Fruit fly (Drosophila melanogaster): ENCODE results near the gene CG42537.

CG42537 gene

DNA sequence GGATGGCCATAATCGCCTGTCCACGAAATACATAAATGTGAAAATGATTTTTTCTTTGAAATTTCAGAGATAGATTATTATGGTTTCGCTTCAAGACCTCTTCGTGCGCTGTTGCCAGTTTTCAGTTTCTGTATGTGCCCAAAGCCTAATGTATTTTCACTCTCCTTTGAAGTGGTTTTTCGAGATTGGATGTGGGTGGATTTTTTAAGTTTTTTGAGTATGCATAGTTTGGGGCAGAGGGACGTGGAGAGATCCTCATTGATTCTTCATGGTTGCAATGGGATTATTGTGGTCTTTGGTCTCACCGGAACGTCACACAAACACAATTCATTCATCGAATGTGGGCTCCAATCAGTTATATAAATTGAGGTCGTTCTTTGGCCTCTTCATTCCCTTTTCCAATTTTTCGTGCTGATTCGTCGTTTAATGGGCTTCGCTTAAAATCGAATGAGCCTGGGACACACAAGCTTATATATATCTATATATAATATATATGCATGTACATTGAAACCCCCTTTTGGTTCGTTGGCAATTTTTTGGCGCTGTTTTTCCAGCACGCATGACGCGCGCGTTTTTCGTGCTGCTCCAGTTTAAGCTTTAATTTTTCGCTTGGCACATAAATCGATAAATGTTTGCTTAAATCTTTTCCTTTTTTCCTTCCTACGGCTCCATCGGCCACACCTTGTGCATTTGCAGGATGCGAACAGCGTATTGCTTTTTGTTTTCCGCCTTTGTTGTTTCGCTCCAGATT lies 34.0 kb downstream of the CG42537 start:
- TF ChIP-seq Crg-1 (GFP tag; optimal IDR thresholded peaks at IDR 0.05) (no peak), tj (GFP tag; optimal IDR thresholded peaks at IDR 0.05) (peak; percentile 54), CG12768 (GFP tag; optimal IDR thresholded peaks at IDR 0.05) (no peak), Hr96 (GFP tag; optimal IDR thresholded peaks at IDR 0.05) (no peak)

DNA sequence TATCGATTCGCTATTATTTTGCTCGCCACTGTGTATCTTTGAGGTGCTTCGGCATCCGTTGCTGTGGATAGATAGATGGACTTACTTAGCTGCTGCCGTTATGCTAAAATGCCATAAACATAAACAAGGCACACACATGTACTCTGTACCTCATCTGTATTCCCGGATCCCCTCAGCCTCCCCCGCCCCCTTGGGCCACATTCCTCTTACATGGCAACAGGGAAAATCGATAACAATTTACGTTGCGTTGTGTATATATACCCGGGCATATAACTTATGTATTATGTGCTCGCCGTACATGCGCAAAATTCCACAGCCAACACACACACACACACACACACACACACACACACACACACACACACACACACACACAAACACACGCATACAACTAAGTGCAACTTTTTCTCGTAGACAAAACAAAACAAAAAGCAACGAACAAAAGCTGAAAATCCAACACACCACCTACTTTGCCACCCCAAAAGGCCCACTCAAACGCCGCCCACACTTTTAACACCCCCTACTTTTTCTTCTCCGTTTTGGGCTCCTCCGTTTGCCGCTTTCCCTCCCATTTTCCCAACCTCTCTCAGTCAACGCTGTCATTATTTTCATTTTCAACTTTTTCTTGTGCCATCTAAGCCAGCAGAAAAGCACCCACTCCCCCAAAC lies 36.3 kb downstream of the CG42537 start:
- TF ChIP-seq bab1 (GFP tag; optimal IDR thresholded peaks at IDR 0.05) (no peak), CG12768 (GFP tag; optimal IDR thresholded peaks at IDR 0.05) (no peak), CG1620 (GFP tag; optimal IDR thresholded peaks at IDR 0.05) (no peak), cic (GFP tag; optimal IDR thresholded peaks at IDR 0.05) (no peak), kay (GFP tag; ENCODE audit: borderline replicate concordance) (no peak), Mnt (GFP tag; optimal IDR thresholded peaks at IDR 0.05) (no peak), toe (GFP tag; optimal IDR thresholded peaks at IDR 0.05) (no peak)

- no peak for TF ChIP-seq Mnt (GFP tag; optimal IDR thresholded peaks at IDR 0.05)
- no peak for TF ChIP-seq cnc (optimal IDR thresholded peaks at IDR 0.05)
- TF ChIP-seq CG1620 (GFP tag; optimal IDR thresholded peaks at IDR 0.05): no peak
- no peak for TF ChIP-seq CG12768 (GFP tag; optimal IDR thresholded peaks at IDR 0.05)
- no peak for TF ChIP-seq CG11617 (GFP tag; optimal IDR thresholded peaks at IDR 0.05)
- no peak for TF ChIP-seq cic (GFP tag; optimal IDR thresholded peaks at IDR 0.05)
- TF ChIP-seq bab1 (GFP tag; optimal IDR thresholded peaks at IDR 0.05): no peak
- peak; percentile 18 for TF ChIP-seq tj (GFP tag; optimal IDR thresholded peaks at IDR 0.05)
- TF ChIP-seq CG7101 (tag; optimal IDR thresholded peaks at IDR 0.05): no peak
- no peak for TF ChIP-seq ovo (GFP tag; optimal IDR thresholded peaks at IDR 0.05)
- no peak for TF ChIP-seq Hr96 (GFP tag; optimal IDR thresholded peaks at IDR 0.05)
- TF ChIP-seq CG5204 (GFP tag; optimal IDR thresholded peaks at IDR 0.05): no peak
- TF ChIP-seq kay (GFP tag; ENCODE audit: borderline replicate concordance): peak; percentile 54
- no peak for TF ChIP-seq pad (GFP tag; optimal IDR thresholded peaks at IDR 0.05)
Measured at dm6 chr3R:6414439-6415344, 37.1 kb downstream of the CG42537 start.

DNA sequence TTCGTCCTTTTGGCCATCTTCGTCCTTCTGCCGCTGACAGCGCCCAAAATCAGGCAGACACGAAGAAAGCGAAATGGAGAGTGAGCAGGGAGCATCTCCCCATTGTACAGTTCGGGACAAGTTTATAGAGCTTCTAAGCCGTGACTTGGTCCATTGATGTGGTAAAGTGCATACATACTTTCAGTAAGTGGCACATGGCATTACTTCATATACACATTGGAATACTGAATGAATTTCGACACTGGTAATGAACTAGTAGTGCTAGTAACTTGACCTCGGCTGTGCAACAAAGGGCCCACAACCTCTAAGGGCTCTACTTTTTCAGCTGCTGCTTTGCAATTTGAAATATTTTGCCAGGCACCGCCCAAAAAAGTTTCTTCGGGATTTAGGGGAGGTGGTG lies 38.6 kb downstream of the CG42537 start:
- TF ChIP-seq CG12768 (GFP tag; optimal IDR thresholded peaks at IDR 0.05) (no peak), CG1620 (GFP tag; optimal IDR thresholded peaks at IDR 0.05) (no peak), CG33017 (tag; optimal IDR thresholded peaks at IDR 0.05) (no peak), CG7101 (tag; optimal IDR thresholded peaks at IDR 0.05) (no peak), CG5204 (GFP tag; optimal IDR thresholded peaks at IDR 0.05) (no peak)

DNA sequence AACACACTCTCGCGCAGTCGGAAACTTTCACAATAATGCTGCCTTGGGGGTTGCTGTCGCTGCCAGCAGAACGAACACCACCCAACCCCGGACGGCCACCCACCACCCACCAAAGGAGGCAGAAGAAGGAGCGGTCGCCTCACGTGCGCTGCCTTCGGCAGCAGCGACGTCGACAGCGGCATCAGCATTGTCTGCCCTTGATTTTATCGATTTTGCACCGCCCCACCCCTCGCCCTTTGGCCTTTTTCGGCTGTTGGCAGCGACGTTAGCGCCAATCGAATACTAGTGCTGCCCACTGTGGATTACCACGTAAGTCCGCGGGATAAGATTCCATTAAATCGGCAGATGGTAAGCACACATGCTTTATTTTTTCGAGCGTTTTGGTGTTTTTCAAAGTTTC lies 41.5 kb downstream of the CG42537 start:
- TF ChIP-seq cic (GFP tag; optimal IDR thresholded peaks at IDR 0.05) (no peak), tj (GFP tag; optimal IDR thresholded peaks at IDR 0.05) (no peak), Clk (GFP tag; optimal IDR thresholded peaks at IDR 0.05) (no peak), CG12768 (GFP tag; optimal IDR thresholded peaks at IDR 0.05) (no peak), CG7045 (GFP tag; optimal IDR thresholded peaks at IDR 0.05) (no peak), CG33017 (tag; optimal IDR thresholded peaks at IDR 0.05) (no peak), CG11617 (GFP tag; optimal IDR thresholded peaks at IDR 0.05) (no peak), Crg-1 (GFP tag; optimal IDR thresholded peaks at IDR 0.05) (no peak), CG14711 (tag; optimal IDR thresholded peaks at IDR 0.05) (no peak), CG1620 (GFP tag; optimal IDR thresholded peaks at IDR 0.05) (no peak), kay (GFP tag; ENCODE audit: borderline replicate concordance) (no peak), pad (GFP tag; optimal IDR thresholded peaks at IDR 0.05) (no peak), toe (GFP tag; optimal IDR thresholded peaks at IDR 0.05) (no peak), ovo (GFP tag; optimal IDR thresholded peaks at IDR 0.05) (no peak)

DNA sequence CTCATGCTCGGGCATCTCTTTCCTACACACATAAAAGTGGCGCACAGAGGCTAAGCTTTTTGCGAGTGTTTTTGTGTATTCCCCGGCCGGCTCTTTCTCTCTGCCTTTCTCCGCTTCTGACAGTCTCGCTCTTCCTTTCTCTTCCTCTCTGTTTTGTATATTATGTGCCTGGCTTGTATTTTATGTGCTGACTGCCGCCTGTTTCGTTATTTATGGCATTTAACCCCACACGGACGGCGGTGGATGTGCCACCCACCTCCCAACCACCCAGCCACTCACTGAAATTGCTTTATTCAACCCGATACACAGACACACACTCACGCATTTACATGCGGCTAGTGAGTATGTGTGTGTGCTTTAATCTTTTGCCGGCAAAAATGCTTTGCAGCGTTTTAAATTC lies 42.3 kb downstream of the CG42537 start:
- peak; percentile 9 for TF ChIP-seq tj (GFP tag; optimal IDR thresholded peaks at IDR 0.05)
- TF ChIP-seq CG33017 (tag; optimal IDR thresholded peaks at IDR 0.05): no peak
- TF ChIP-seq CG1620 (GFP tag; optimal IDR thresholded peaks at IDR 0.05): no peak
- peak; percentile 35 for TF ChIP-seq CG12768 (GFP tag; optimal IDR thresholded peaks at IDR 0.05)
- TF ChIP-seq CG11617 (GFP tag; optimal IDR thresholded peaks at IDR 0.05): no peak
- TF ChIP-seq CG5204 (GFP tag; optimal IDR thresholded peaks at IDR 0.05): no peak

dm6 chr3R:6421263-6421662 lies 43.7 kb downstream of the CG42537 start:
- TF ChIP-seq Hr96 (GFP tag; optimal IDR thresholded peaks at IDR 0.05): no peak
- no peak for TF ChIP-seq bab1 (GFP tag; optimal IDR thresholded peaks at IDR 0.05)
- no peak for TF ChIP-seq Crg-1 (GFP tag; optimal IDR thresholded peaks at IDR 0.05)
- no peak for TF ChIP-seq CG1620 (GFP tag; optimal IDR thresholded peaks at IDR 0.05)
- no peak for TF ChIP-seq CG5204 (GFP tag; optimal IDR thresholded peaks at IDR 0.05)
- TF ChIP-seq CG7101 (tag; optimal IDR thresholded peaks at IDR 0.05): no peak
- TF ChIP-seq CG12768 (GFP tag; optimal IDR thresholded peaks at IDR 0.05): no peak
- TF ChIP-seq cic (GFP tag; optimal IDR thresholded peaks at IDR 0.05): no peak
- TF ChIP-seq ovo (GFP tag; optimal IDR thresholded peaks at IDR 0.05): no peak
- TF ChIP-seq cnc (optimal IDR thresholded peaks at IDR 0.05): no peak
- TF ChIP-seq kay (GFP tag; ENCODE audit: borderline replicate concordance): no peak
- TF ChIP-seq CG7045 (GFP tag; optimal IDR thresholded peaks at IDR 0.05): no peak
- TF ChIP-seq Mnt (GFP tag; optimal IDR thresholded peaks at IDR 0.05): no peak
- no peak for TF ChIP-seq CG14711 (tag; optimal IDR thresholded peaks at IDR 0.05)
